Worm (Caenorhabditis elegans) whole organism, late embryonic: ENCODE data around the gene pnk-4.
A peak's percentile ranks its signal among the peaks of the same experiment; 100 is the strongest.

Experiments
- F13H6.1 ChIP-seq: sonication (generic microtip); optimal IDR thresholded peaks from 2 replicates; lab custom pipeline; 2016; ENCODE audit warnings: missing genetic modification characterization, missing compliant biosample characterization
- K02D7.2 ChIP-seq: sonication (generic microtip); optimal IDR thresholded peaks from 2 replicates; lab custom pipeline; 2017; ENCODE audit warnings: mild to moderate bottlenecking, missing genetic modification characterization, missing compliant biosample characterization
- K09A11.1 ChIP-seq: sonication (generic microtip); optimal IDR thresholded peaks from 2 replicates; lab custom pipeline; 2017; ENCODE audit warnings: antibody characterized with exemption, mild to moderate bottlenecking, missing genetic modification characterization, missing compliant biosample characterization; ENCODE audit not compliant: insufficient read depth
- ceh-14 ChIP-seq: sonication (generic microtip); optimal IDR thresholded peaks from 2 replicates; lab custom pipeline; 2016; ENCODE audit warnings: missing genotype, missing genetic modification characterization, missing compliant biosample characterization
- ceh-18 ChIP-seq: sonication (generic microtip); optimal IDR thresholded peaks from 2 replicates; lab custom pipeline; 2016; ENCODE audit warnings: missing genetic modification characterization, missing compliant biosample characterization
- ceh-19 ChIP-seq: fragments of 200-800 bp; sonication (Bioruptor generic); optimal IDR thresholded peaks from 2 replicates; lab custom pipeline; 2018; ENCODE audit warnings: mild to moderate bottlenecking, missing genetic modification characterization, missing compliant biosample characterization
- ceh-24 ChIP-seq: sonication (generic microtip); optimal IDR thresholded peaks from 2 replicates; lab custom pipeline; 2016; ENCODE audit warnings: mild to moderate bottlenecking, missing genetic modification characterization, missing compliant biosample characterization
- ceh-30 ChIP-seq: fragments of 150-350 bp; optimal IDR thresholded peaks from 2 replicates; lab custom pipeline; 2014; ENCODE audit warnings: missing biosample characterization, missing genetic modification characterization
- ceh-6 ChIP-seq: fragments of 200-800 bp; sonication (Bioruptor generic); optimal IDR thresholded peaks from 2 replicates; lab custom pipeline; 2018; ENCODE audit warnings: mild to moderate bottlenecking, missing genetic modification characterization, missing compliant biosample characterization
- ceh-9 ChIP-seq: sonication (generic microtip); optimal IDR thresholded peaks from 2 replicates; lab custom pipeline; 2016; ENCODE audit warnings: mild to moderate bottlenecking, missing genetic modification characterization, inconsistent platforms, missing compliant biosample characterization
- dmd-4 ChIP-seq: sonication (generic microtip); optimal IDR thresholded peaks from 2 replicates; lab custom pipeline; 2016; ENCODE audit warnings: borderline replicate concordance, missing genetic modification characterization, missing compliant biosample characterization
- dve-1 ChIP-seq: sonication (generic microtip); optimal IDR thresholded peaks from 2 replicates; lab custom pipeline; 2017; ENCODE audit warnings: antibody characterized with exemption, mild to moderate bottlenecking, missing genetic modification characterization, missing compliant biosample characterization
- fkh-10 ChIP-seq: fragments of 150-350 bp; optimal IDR thresholded peaks from 2 replicates; lab custom pipeline; 2014; ENCODE audit warnings: missing biosample characterization, missing genetic modification reagents, missing genetic modification characterization
- gmeb-2 ChIP-seq: sonication (generic microtip); optimal IDR thresholded peaks from 2 replicates; lab custom pipeline; 2016; ENCODE audit warnings: missing genetic modification characterization, inconsistent platforms, missing compliant biosample characterization
- hlh-15 ChIP-seq: sonication (generic microtip); optimal IDR thresholded peaks from 2 replicates; lab custom pipeline; 2016; ENCODE audit warnings: missing genetic modification characterization, missing compliant biosample characterization
- lim-6 ChIP-seq: sonication (generic microtip); optimal IDR thresholded peaks from 2 replicates; lab custom pipeline; 2016; ENCODE audit warnings: missing genetic modification characterization, missing compliant biosample characterization
- mec-3 ChIP-seq: sonication (generic microtip); optimal IDR thresholded peaks from 2 replicates; lab custom pipeline; 2016; ENCODE audit warnings: borderline replicate concordance, missing genetic modification characterization, missing compliant biosample characterization
- nfya-1 ChIP-seq: sonication (generic microtip); optimal IDR thresholded peaks from 2 replicates; lab custom pipeline; 2017; ENCODE audit warnings: missing genetic modification characterization, mild to moderate bottlenecking, missing compliant biosample characterization, antibody characterized with exemption, moderate library complexity
- nhr-11 ChIP-seq: fragments of 150-350 bp; optimal IDR thresholded peaks from 2 replicates; lab custom pipeline; 2014; ENCODE audit warnings: missing biosample characterization, missing genetic modification characterization
- nhr-232 ChIP-seq: sonication (generic microtip); optimal IDR thresholded peaks from 2 replicates; lab custom pipeline; 2016; ENCODE audit warnings: missing genetic modification characterization, missing compliant biosample characterization
- odd-2 ChIP-seq: sonication (generic microtip); optimal IDR thresholded peaks from 2 replicates; lab custom pipeline; 2017; ENCODE audit warnings: antibody characterized with exemption, mild to moderate bottlenecking, missing genetic modification characterization, missing compliant biosample characterization
- pag-3 ChIP-seq: sonication (generic microtip); optimal IDR thresholded peaks from 2 replicates; lab custom pipeline; 2016; ENCODE audit warnings: missing compliant biosample characterization, missing genetic modification characterization, borderline replicate concordance
- pat-9 ChIP-seq: fragments of 200-800 bp; sonication (Bioruptor generic); optimal IDR thresholded peaks from 2 replicates; lab custom pipeline; 2018; ENCODE audit warnings: mild to moderate bottlenecking, missing genetic modification characterization, moderate library complexity, missing compliant biosample characterization
- pha-2 ChIP-seq: sonication (generic microtip); optimal IDR thresholded peaks from 2 replicates; lab custom pipeline; 2017; ENCODE audit warnings: mild to moderate bottlenecking, missing genetic modification characterization, missing compliant biosample characterization
- pha-4 ChIP-seq: fragments of 150-350 bp; optimal IDR thresholded peaks from 2 replicates; lab custom pipeline; 2018; ENCODE audit warnings: missing biosample characterization, missing genetic modification reagents, missing genetic modification characterization
- pros-1 ChIP-seq: fragments of 150-350 bp; optimal IDR thresholded peaks from 2 replicates; lab custom pipeline; 2014; ENCODE audit warnings: missing biosample characterization, missing genetic modification reagents, missing genetic modification characterization
- ref-2 ChIP-seq: sonication (generic microtip); optimal IDR thresholded peaks from 2 replicates; lab custom pipeline; 2016; ENCODE audit warnings: missing genetic modification characterization, missing compliant biosample characterization
- rnt-1 ChIP-seq: sonication (generic microtip); optimal IDR thresholded peaks from 2 replicates; lab custom pipeline; 2016; ENCODE audit warnings: missing genetic modification characterization, missing compliant biosample characterization
- sox-4 ChIP-seq: sonication (generic microtip); optimal IDR thresholded peaks from 2 replicates; lab custom pipeline; 2017; ENCODE audit warnings: mild to moderate bottlenecking, missing genetic modification characterization, inconsistent platforms, missing compliant biosample characterization
- syd-9 ChIP-seq: sonication (generic microtip); optimal IDR thresholded peaks from 2 replicates; lab custom pipeline; 2016; ENCODE audit warnings: mild to moderate bottlenecking, missing genetic modification characterization, moderate library complexity, missing compliant biosample characterization
- ttx-3 ChIP-seq: sonication (generic microtip); optimal IDR thresholded peaks from 2 replicates; lab custom pipeline; 2016; ENCODE audit warnings: missing genetic modification reagents, missing genetic modification characterization, missing compliant biosample characterization
- unc-3 ChIP-seq, 2 experiments: fragments of 200-800 bp in 1 of 2; sonication (Bioruptor generic) in 1 of 2; sonication (generic microtip) in 1 of 2; conservative IDR thresholded peaks in 1 of 2; optimal IDR thresholded peaks in 1 of 2; 2 replicates each; pipeline versions ENCODE4 v1.3.6 to Lab custom; 2016 to 2022; ENCODE audit warnings: missing compliant biosample characterization in 2 of 2, missing genetic modification characterization in 2 of 2, missing genetic modification reagents in 1 of 2
- unc-42 ChIP-seq: sonication (generic microtip); optimal IDR thresholded peaks from 2 replicates; lab custom pipeline; 2016; ENCODE audit warnings: missing genotype, missing genetic modification characterization, missing compliant biosample characterization
- unc-55 ChIP-seq: sonication (generic microtip); optimal IDR thresholded peaks from 2 replicates; lab custom pipeline; 2017; ENCODE audit warnings: missing biosample characterization, missing genetic modification reagents, missing genetic modification characterization
- unc-86 ChIP-seq: sonication (generic microtip); optimal IDR thresholded peaks from 2 replicates; lab custom pipeline; 2016; ENCODE audit warnings: missing genetic modification characterization, missing compliant biosample characterization
- zip-5 ChIP-seq: sonication (generic microtip); optimal IDR thresholded peaks from 2 replicates; lab custom pipeline; 2016; ENCODE audit warnings: missing genetic modification characterization, missing compliant biosample characterization
- ztf-16 ChIP-seq: sonication (generic microtip); optimal IDR thresholded peaks from 2 replicates; lab custom pipeline; 2017; ENCODE audit warnings: missing genetic modification characterization, missing compliant biosample characterization

The pnk-4 gene

DNA sequence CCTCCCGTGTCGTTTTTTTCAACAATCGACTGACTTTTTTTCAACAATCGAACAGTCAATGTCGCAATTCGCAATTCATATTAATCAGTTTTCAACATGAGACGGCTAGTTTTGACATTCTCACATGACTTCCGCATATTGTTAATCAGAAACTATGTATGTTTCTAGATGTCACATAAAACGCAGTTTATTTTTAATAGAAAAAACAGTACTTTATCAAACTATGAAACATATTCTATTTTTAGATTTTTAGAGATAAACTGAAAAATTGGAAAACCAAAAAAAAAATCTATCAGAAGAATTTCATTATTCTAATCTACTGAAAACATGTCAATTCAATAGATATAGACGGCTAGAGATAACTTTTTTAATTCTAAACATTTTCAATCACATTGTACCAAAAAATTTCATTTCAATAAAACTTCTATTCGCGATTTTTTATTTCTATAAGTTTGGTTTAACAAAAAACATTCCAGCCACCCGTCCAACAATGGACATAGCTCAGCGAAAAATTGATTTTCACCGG is at the start of gene pnk-4:
Gene pnk-4, plus strand, starts transcription at position 476 of the 526 bp plus-strand sequence.
- no peak for TF ChIP-seq hlh-15 (tag; lab: Kevin White, UChicago)
- TF ChIP-seq syd-9 (tag; lab: Kevin White, UChicago): no peak
- no peak for TF ChIP-seq ceh-6 (GFP tag; lab: Kevin White, UChicago)
- no peak for TF ChIP-seq ref-2
- TF ChIP-seq K02D7.2 (tag; lab: Kevin White, UChicago): no peak
- no peak for TF ChIP-seq unc-42 (tag; lab: Kevin White, UChicago)
- no peak for TF ChIP-seq ttx-3 (tag; lab: Kevin White, UChicago)
- TF ChIP-seq fkh-10 (GFP tag; lab: Kevin White, UChicago): no peak
- no peak for TF ChIP-seq pha-4
- TF ChIP-seq odd-2: no peak
- TF ChIP-seq K09A11.1 (tag; lab: Kevin White, UChicago): no peak
- no peak for TF ChIP-seq dve-1
- no peak for TF ChIP-seq ceh-19
- TF ChIP-seq zip-5: no peak
- TF ChIP-seq ceh-18: no peak
- no peak for TF ChIP-seq nfya-1 (tag; lab: Kevin White, UChicago)
- TF ChIP-seq ztf-16 (tag; lab: Kevin White, UChicago): no peak
- no peak for TF ChIP-seq ceh-24 (tag; lab: Kevin White, UChicago)
- TF ChIP-seq pros-1 (tag; lab: Kevin White, UChicago): no peak
- TF ChIP-seq rnt-1 (tag; lab: Kevin White, UChicago): no peak

DNA sequence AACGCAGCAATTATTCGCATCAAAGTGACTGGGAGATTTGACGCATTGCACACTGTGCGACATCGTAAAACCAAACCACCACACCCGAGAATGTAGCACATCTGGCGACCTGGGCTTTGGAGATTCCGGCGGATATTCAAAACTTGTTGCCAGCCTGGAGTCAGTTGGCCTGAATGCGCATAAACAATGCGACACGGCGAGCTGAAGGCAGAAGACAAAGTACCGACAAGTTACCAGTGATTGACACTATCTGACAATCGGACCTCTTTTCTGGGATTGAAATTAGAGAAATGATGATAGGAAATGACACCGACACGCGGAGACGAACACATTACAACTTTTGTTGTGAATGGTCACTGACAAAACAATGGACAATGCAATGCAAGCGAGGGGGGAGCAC is 48.8 kb upstream of the pnk-4 start:
- TF ChIP-seq F13H6.1 (tag; lab: Kevin White, UChicago) (no peak), dmd-4 (tag; lab: Kevin White, UChicago) (no peak), sox-4 (no peak), unc-55 (peak; percentile 81), nhr-232 (no peak), mec-3 (tag; lab: Kevin White, UChicago) (no peak), unc-3 (GFP tag; conservative IDR thresholded peaks at IDR 0.05; lab: Robert Waterston, UW) (no peak), unc-3 (tag; optimal IDR thresholded peaks at IDR 0.05; lab: Kevin White, UChicago) (no peak), ceh-9 (tag; lab: Kevin White, UChicago) (no peak)

DNA sequence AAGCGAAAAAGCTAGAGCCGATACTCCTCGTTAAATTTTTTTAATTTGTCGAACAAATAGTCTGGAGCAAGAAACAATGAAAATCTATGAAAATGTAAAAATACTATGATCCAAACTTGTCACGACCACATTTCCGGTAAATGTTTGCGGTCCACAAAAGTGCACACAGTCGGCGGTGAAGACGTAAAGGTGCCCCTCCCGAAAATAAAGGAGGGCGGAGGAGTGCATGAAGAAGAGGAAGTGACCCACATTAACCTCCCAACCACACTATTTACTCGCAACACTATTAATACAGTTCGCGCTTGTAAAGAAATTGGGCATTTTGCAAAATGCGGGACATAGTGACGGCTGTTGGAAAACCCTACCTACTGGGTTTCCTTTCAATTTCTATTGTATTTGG is 47.6 kb upstream of the pnk-4 start:
- TF ChIP-seq pag-3 (tag; lab: Kevin White, UChicago) (no peak), ceh-14 (tag; lab: Kevin White, UChicago) (no peak), pha-2 (tag; lab: Kevin White, UChicago) (no peak), lim-6 (tag; lab: Kevin White, UChicago) (no peak), ceh-30 (tag; lab: Kevin White, UChicago) (no peak), pros-1 (tag; lab: Kevin White, UChicago) (no peak), unc-55 (no peak), rnt-1 (tag; lab: Kevin White, UChicago) (no peak), mec-3 (tag; lab: Kevin White, UChicago) (no peak), pat-9 (tag; lab: Kevin White, UChicago) (no peak), ceh-6 (GFP tag; lab: Kevin White, UChicago) (no peak), nhr-11 (tag; lab: Kevin White, UChicago) (no peak), K02D7.2 (tag; lab: Kevin White, UChicago) (no peak), unc-86 (tag; lab: Kevin White, UChicago) (no peak), gmeb-2 (no peak), nfya-1 (tag; lab: Kevin White, UChicago) (no peak), dmd-4 (tag; lab: Kevin White, UChicago) (no peak)
